Worm (Caenorhabditis elegans) whole organism, L4/young adult: ENCODE results near the gene srh-271.

Experiments used
- W03F9.2 ChIP-seq: fragments of 150-350 bp; optimal IDR thresholded peaks from 2 replicates; lab custom pipeline; 2014; ENCODE audit warnings: missing biosample characterization, missing genetic modification characterization
- dao-5 ChIP-seq: sonication (generic microtip); optimal IDR thresholded peaks from 2 replicates; lab custom pipeline; 2016; ENCODE audit warnings: missing genotype, missing genetic modification characterization, moderate library complexity, missing compliant biosample characterization
- him-1 ChIP-seq: sonication (generic microtip); optimal IDR thresholded peaks from 2 replicates; lab custom pipeline; 2016; ENCODE audit warnings: missing genotype, missing genetic modification reagents, missing genetic modification characterization, missing compliant biosample characterization

Gene srh-271

ce11 chrV:2577603-2578002, 44.2 kb downstream of the srh-271 start, which contains the start of gene srt-4:
Gene srt-4, plus strand, starts transcription at chrV:2577903.
- TF ChIP-seq W03F9.2 (tag; lab: Kevin White, UChicago) (no peak), him-1 (tag; lab: Kevin White, UChicago) (no peak), dao-5 (tag; lab: Kevin White, UChicago) (no peak)

ce11 chrV:2575716-2576115, 46.1 kb downstream of the srh-271 start:
- no peak for TF ChIP-seq him-1 (tag; lab: Kevin White, UChicago)
- no peak for TF ChIP-seq dao-5 (tag; lab: Kevin White, UChicago)
- TF ChIP-seq W03F9.2 (tag; lab: Kevin White, UChicago), result no peak

- no peak for TF ChIP-seq W03F9.2 (tag; lab: Kevin White, UChicago)
- no peak for TF ChIP-seq dao-5 (tag; lab: Kevin White, UChicago)
- TF ChIP-seq him-1 (tag; lab: Kevin White, UChicago), result no peak
These were observed 47.9 kb downstream of the srh-271 start, which contains the start of gene nhr-290 for ce11 chrV:2573881-2574280. Gene nhr-290, plus strand, starts transcription at chrV:2574181.

ce11 chrV:2573108-2573507, 48.7 kb downstream of the srh-271 start, which contains the start of gene srj-20:
Gene srj-20, minus strand, starts transcription at chrV:2573208.
- TF ChIP-seq W03F9.2 (tag; lab: Kevin White, UChicago) (no peak), dao-5 (tag; lab: Kevin White, UChicago) (no peak), him-1 (tag; lab: Kevin White, UChicago) (no peak)

- TF ChIP-seq W03F9.2 (tag; lab: Kevin White, UChicago), result no peak
These were observed 51.1 kb downstream of the srh-271 start, which contains the start of gene srj-19 for ce11 chrV:2570643-2571042. Gene srj-19, minus strand, starts transcription at chrV:2570743.
